Worm (Caenorhabditis elegans) whole organism, midembryonic: Measurements from ENCODE around the gene aldo-1.

Experiments used
- cog-1 ChIP-seq: sonication (generic microtip); optimal IDR thresholded peaks from 2 replicates; lab custom pipeline; 2016; ENCODE audit warnings: missing genetic modification characterization, missing compliant biosample characterization
- flt-1 ChIP-seq: fragments of 200-800 bp; sonication (Bioruptor generic); IDR thresholded peaks from 2 replicates; pipeline ENCODE4 v1.3.6; 2022; ENCODE audit warnings: missing genetic modification characterization, missing compliant biosample characterization
- klf-2 ChIP-seq: fragments of 200-800 bp; sonication (Bioruptor generic); conservative IDR thresholded peaks from 2 replicates; pipeline ENCODE4 v1.3.6; 2022; ENCODE audit warnings: missing genetic modification reagents, missing genetic modification characterization, missing compliant biosample characterization
- med-1 ChIP-seq: sonication (generic microtip); optimal IDR thresholded peaks from 2 replicates; lab custom pipeline; 2017; ENCODE audit warnings: missing genetic modification characterization, mild to moderate bottlenecking, missing compliant biosample characterization, antibody characterized with exemption, missing genetic modification reagents; ENCODE audit not compliant: insufficient read depth
- ref-1 ChIP-seq: fragments of 200-800 bp; sonication (Bioruptor generic); conservative IDR thresholded peaks from 2 replicates; pipeline ENCODE4 v1.3.6; 2022; ENCODE audit warnings: missing genetic modification reagents, missing genetic modification characterization, missing compliant biosample characterization
- ztf-23 ChIP-seq: fragments of 200-800 bp; sonication (Bioruptor generic); IDR thresholded peaks from 2 replicates; pipeline ENCODE4 v1.3.6; 2022; ENCODE audit warnings: missing genetic modification reagents, missing genetic modification characterization, missing compliant biosample characterization
- ztf-29 ChIP-seq: fragments of 200-800 bp; sonication (Bioruptor generic); IDR thresholded peaks from 2 replicates; pipeline ENCODE4 v1.3.6; 2022; ENCODE audit warnings: missing genetic modification reagents, missing genetic modification characterization, missing compliant biosample characterization

ce11 chrIII:13544593-13544992 lies 20.1 kb downstream of the aldo-1 start:
- TF ChIP-seq cog-1 (tag; lab: Kevin White, UChicago) (no peak), med-1 (GFP tag; lab: Kevin White, UChicago) (no peak), klf-2 (GFP tag; lab: Robert Waterston, UW) (no peak), flt-1 (no peak), ztf-29 (GFP tag; lab: Robert Waterston, UW) (no peak), ref-1 (GFP tag; lab: Robert Waterston, UW) (no peak), ztf-23 (no peak)
